Worm (Caenorhabditis elegans): ENCODE measurements around the gene ZK1127.3.

ZK1127.3 gene

DNA sequence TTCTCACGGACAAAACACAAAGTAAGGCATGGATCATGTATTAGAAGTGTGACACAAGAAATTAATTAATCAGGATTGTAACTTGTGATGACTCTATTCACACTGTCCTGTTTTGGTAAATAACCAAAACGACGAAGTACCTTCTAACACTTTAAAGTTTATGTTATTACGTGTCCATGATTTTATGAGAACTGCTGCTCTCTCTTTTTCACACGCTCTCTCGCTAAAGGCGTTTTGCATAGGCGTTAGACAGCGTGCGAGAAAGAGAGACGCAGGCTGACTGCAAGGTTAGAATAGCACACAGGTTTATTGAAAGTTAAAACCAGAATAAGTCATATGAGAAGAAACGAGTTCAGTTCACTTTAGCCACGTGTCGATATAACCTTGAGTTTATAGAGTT is 35.0 kb downstream of the ZK1127.3 start (continued):
- TF ChIP-seq sma-3 (GFP tag; optimal IDR thresholded peaks at IDR 0.05) (no peak), Y55F3AM.14 (GFP tag; optimal IDR thresholded peaks at IDR 0.05) (no peak)

DNA sequence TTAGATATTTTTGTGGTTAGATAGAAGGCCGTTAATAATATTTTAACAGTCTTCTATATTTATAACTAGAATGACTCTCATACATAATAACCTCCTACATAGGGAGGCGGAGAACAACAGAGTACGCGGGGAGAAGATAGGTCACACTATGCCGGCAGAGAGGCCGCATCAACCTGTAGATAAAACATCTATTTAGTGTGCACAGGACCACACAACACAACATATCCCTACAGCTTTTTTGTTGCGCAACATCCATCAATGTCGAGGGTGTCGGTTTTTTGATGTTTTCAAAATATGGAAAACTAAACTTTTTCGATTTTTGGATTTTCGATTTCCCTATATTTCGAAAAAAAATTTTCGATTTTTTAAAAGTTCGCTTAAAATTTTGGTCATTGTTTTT is 35.8 kb downstream of the ZK1127.3 start:
- no peak for TF ChIP-seq F13H6.1 (tag; optimal IDR thresholded peaks at IDR 0.05)
- no peak for TF ChIP-seq nhr-12 (tag; optimal IDR thresholded peaks at IDR 0.05)
- no peak for TF ChIP-seq ztf-11 (tag; optimal IDR thresholded peaks at IDR 0.05)
- no peak for TF ChIP-seq gmeb-1 (tag; optimal IDR thresholded peaks at IDR 0.05)
- no peak for TF ChIP-seq C34F6.9 (tag; optimal IDR thresholded peaks at IDR 0.05)
- no peak for TF ChIP-seq dmd-4 (tag; optimal IDR thresholded peaks at IDR 0.05)
- no peak for TF ChIP-seq elt-3 (tag; optimal IDR thresholded peaks at IDR 0.05)
- no peak for TF ChIP-seq snpc-4 (tag; optimal IDR thresholded peaks at IDR 0.05)
- no peak for TF ChIP-seq mbf-1 (tag; optimal IDR thresholded peaks at IDR 0.05)
- TF ChIP-seq peb-1 (tag; optimal IDR thresholded peaks at IDR 0.05): no peak
- TF ChIP-seq sma-9 (GFP tag; optimal IDR thresholded peaks at IDR 0.05): no peak
- TF ChIP-seq sma-9 (tag; optimal IDR thresholded peaks at IDR 0.05): no peak
- TF ChIP-seq aly-2 (tag; optimal IDR thresholded peaks at IDR 0.05): no peak
- no peak for TF ChIP-seq alr-1 (tag; optimal IDR thresholded peaks at IDR 0.05)
- TF ChIP-seq ceh-82 (tag; optimal IDR thresholded peaks at IDR 0.05): no peak

DNA sequence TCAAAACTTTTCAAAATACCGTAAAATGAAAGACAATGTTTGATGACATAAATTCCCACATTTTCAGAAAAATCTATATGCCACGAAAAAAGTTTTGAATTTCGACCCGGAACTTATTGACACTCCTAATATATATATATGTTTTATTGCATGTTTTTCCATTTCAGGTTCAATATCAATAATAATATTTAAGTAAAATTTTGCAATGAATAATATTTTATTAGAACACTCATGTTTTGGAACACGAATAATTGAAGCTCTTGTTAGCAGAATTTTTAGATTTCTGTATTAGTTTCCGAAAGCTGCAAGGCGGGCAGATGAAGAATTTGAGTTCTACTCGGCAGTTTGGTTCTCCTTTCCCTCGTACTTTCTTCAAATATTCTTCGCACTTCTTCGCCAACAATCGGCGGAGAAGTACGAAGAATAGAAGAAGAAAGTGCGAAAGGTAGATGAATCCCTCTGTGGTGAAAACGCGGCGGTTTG is 38.3 kb downstream of the ZK1127.3 start, which contains the start of gene T02G5.3:
T02G5.3 (plus strand) TSS at position 51 of the 483 bp plus-strand sequence.
- TF ChIP-seq nhr-77 (tag; optimal IDR thresholded peaks at IDR 0.05): no peak
- TF ChIP-seq peb-1 (tag; optimal IDR thresholded peaks at IDR 0.05): no peak
- no peak for TF ChIP-seq mab-5 (tag; optimal IDR thresholded peaks at IDR 0.05)
- no peak for TF ChIP-seq elt-1 (tag; optimal IDR thresholded peaks at IDR 0.05)
- TF ChIP-seq alr-1 (tag; optimal IDR thresholded peaks at IDR 0.05): no peak
- no peak for TF ChIP-seq sem-4 (tag; optimal IDR thresholded peaks at IDR 0.05)
- TF ChIP-seq lin-11 (tag; optimal IDR thresholded peaks at IDR 0.05): no peak
- no peak for TF ChIP-seq gmeb-1 (tag; optimal IDR thresholded peaks at IDR 0.05)
- TF ChIP-seq F13H6.1 (tag; optimal IDR thresholded peaks at IDR 0.05): no peak
- TF ChIP-seq crh-2 (tag; optimal IDR thresholded peaks at IDR 0.05): no peak
- TF ChIP-seq mdl-1 (tag; optimal IDR thresholded peaks at IDR 0.05): no peak
- no peak for TF ChIP-seq nhr-12 (tag; optimal IDR thresholded peaks at IDR 0.05)
- TF ChIP-seq unc-55 (GFP tag; optimal IDR thresholded peaks at IDR 0.05): no peak

DNA sequence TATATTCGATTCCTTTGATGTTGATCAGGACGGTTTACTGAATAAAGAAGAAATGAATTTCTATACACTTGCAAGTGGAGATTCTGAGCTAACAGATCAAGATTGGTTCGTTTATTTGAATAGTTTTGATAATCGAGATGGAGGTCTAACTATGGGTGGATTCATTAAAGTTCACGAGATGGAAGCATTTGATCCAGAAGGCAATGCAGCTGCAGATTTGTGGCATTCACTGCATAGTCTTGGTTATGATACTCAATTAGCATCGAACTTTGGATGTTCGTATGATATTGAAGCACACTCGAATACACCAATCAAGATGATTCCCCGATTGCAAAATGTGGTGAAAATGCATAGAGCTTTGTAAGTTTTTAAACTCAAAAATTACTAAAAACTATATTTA is 40.9 kb downstream of the ZK1127.3 start:
- TF ChIP-seq nhr-25 (tag; optimal IDR thresholded peaks at IDR 0.05): no peak
- no peak for TF ChIP-seq nhr-129 (tag; optimal IDR thresholded peaks at IDR 0.05)
- TF ChIP-seq blmp-1 (tag; optimal IDR thresholded peaks at IDR 0.05; ENCODE audit: insufficient read depth): no peak
- no peak for TF ChIP-seq ztf-11 (tag; optimal IDR thresholded peaks at IDR 0.05)
- no peak for TF ChIP-seq unc-39 (tag; optimal IDR thresholded peaks at IDR 0.05)
- no peak for TF ChIP-seq nhr-6 (tag; optimal IDR thresholded peaks at IDR 0.05)
- TF ChIP-seq ama-1 (optimal IDR thresholded peaks at IDR 0.05): no peak
- no peak for TF ChIP-seq lin-11 (tag; optimal IDR thresholded peaks at IDR 0.05)
- no peak for TF ChIP-seq egl-27 (tag; optimal IDR thresholded peaks at IDR 0.05)
- no peak for TF ChIP-seq Y55F3AM.14 (GFP tag; optimal IDR thresholded peaks at IDR 0.05)
- no peak for TF ChIP-seq fos-1 (tag; optimal IDR thresholded peaks at IDR 0.05)
- no peak for TF ChIP-seq snpc-4 (tag; optimal IDR thresholded peaks at IDR 0.05)
- no peak for TF ChIP-seq crh-2 (tag; optimal IDR thresholded peaks at IDR 0.05)
- TF ChIP-seq mbf-1 (tag; optimal IDR thresholded peaks at IDR 0.05): no peak

DNA sequence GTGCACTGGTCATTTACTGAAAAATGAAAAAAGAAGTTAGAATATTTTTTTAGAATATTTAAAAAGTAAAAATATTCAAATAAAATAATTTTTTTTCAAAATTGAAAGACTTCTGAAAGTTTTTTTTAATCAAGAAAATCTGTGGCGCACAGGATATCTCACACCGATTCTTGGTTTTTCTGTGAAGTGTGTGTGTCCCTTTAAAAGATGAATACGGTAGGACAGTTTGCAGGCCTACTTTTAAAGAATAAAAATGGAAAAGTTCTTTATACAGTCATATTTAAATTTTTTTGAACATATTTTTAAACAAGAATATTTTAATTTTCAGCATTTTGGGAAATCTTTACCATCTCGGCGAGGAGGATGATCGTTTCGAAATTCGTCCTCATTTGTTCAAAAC is 43.5 kb downstream of the ZK1127.3 start, which contains the start of gene mct-5:
mct-5 (minus strand) TSS at position 16 of the 400 bp plus-strand sequence.
- TF ChIP-seq mab-5 (tag; optimal IDR thresholded peaks at IDR 0.05) (no peak), mbf-1 (tag; optimal IDR thresholded peaks at IDR 0.05) (no peak), zag-1 (tag; optimal IDR thresholded peaks at IDR 0.05) (no peak), alr-1 (tag; optimal IDR thresholded peaks at IDR 0.05) (no peak), sma-9 (GFP tag; optimal IDR thresholded peaks at IDR 0.05) (no peak), sma-9 (tag; optimal IDR thresholded peaks at IDR 0.05) (no peak), Y55F3AM.14 (GFP tag; optimal IDR thresholded peaks at IDR 0.05) (no peak), C34F6.9 (tag; optimal IDR thresholded peaks at IDR 0.05) (no peak), blmp-1 (tag; optimal IDR thresholded peaks at IDR 0.05; ENCODE audit: insufficient read depth) (no peak), dmd-4 (tag; optimal IDR thresholded peaks at IDR 0.05) (no peak), unc-62 (GFP tag; optimal IDR thresholded peaks at IDR 0.05) (no peak), ama-1 (optimal IDR thresholded peaks at IDR 0.05) (no peak), elt-3 (tag; optimal IDR thresholded peaks at IDR 0.05) (no peak), unc-55 (GFP tag; optimal IDR thresholded peaks at IDR 0.05) (no peak), nhr-23 (tag; optimal IDR thresholded peaks at IDR 0.05) (no peak)

All from whole organism, L2 larva.